Worm (Caenorhabditis elegans) whole organism, young adult: ENCODE measurements around the gene F23B2.10.

Source experiments
- Y53F4B.3 ChIP-seq: fragments of 200-800 bp; sonication (Bioruptor generic); IDR thresholded peaks from 2 replicates; pipeline ENCODE4 v1.3.6; 2022; ENCODE audit warnings: missing genetic modification reagents, missing genetic modification characterization, missing compliant biosample characterization
- Y79H2A.3 ChIP-seq: fragments of 200-800 bp; sonication (Bioruptor generic); conservative IDR thresholded peaks from 2 replicates; pipeline ENCODE4 v1.3.6; 2022; ENCODE audit warnings: missing genetic modification reagents, missing genetic modification characterization, missing compliant biosample characterization
- Y95B8A.8 ChIP-seq: fragments of 200-800 bp; sonication (Bioruptor generic); IDR thresholded peaks from 2 replicates; pipeline ENCODE4 v1.3.6; 2022; ENCODE audit warnings: missing genetic modification reagents, missing genetic modification characterization, missing compliant biosample characterization
- aptf-2 ChIP-seq: fragments of 200-800 bp; sonication (Bioruptor generic); conservative IDR thresholded peaks from 2 replicates; pipeline ENCODE4 v1.3.6; 2022; ENCODE audit warnings: missing genetic modification reagents, missing genetic modification characterization, missing compliant biosample characterization
- ceh-40 ChIP-seq: fragments of 200-800 bp; sonication (Bioruptor generic); IDR thresholded peaks from 2 replicates; pipeline ENCODE4 v1.3.6; 2022; ENCODE audit warnings: missing genetic modification characterization, missing compliant biosample characterization
- chd-7 ChIP-seq: sonication (generic microtip); optimal IDR thresholded peaks from 2 replicates; lab custom pipeline; 2016; ENCODE audit warnings: mild to moderate bottlenecking, missing genetic modification characterization, moderate library complexity, missing compliant biosample characterization
- die-1 ChIP-seq: sonication (generic microtip); optimal IDR thresholded peaks from 2 replicates; lab custom pipeline; 2016; ENCODE audit warnings: missing genotype, mild to moderate bottlenecking, missing genetic modification characterization, missing compliant biosample characterization
- efl-1 ChIP-seq: fragments of 150-350 bp; optimal IDR thresholded peaks from 2 replicates; lab custom pipeline; 2014; ENCODE audit warnings: missing biosample characterization, missing genetic modification reagents, missing genetic modification characterization
- egl-18 ChIP-seq: fragments of 200-800 bp; sonication (Bioruptor generic); IDR thresholded peaks from 2 replicates; pipeline ENCODE4 v1.3.6; 2022; ENCODE audit warnings: missing genetic modification reagents, missing genetic modification characterization, missing compliant biosample characterization
- egrh-3 ChIP-seq: fragments of 200-800 bp; sonication (Bioruptor generic); IDR thresholded peaks from 2 replicates; pipeline ENCODE4 v1.3.6; 2022; ENCODE audit warnings: missing genetic modification reagents, missing genetic modification characterization, missing compliant biosample characterization
- ets-4 ChIP-seq: fragments of 200-800 bp; sonication (Bioruptor generic); optimal IDR thresholded peaks from 2 replicates; lab custom pipeline; 2018; ENCODE audit warnings: mild to moderate bottlenecking, missing genetic modification characterization, missing compliant biosample characterization
- hlh-12 ChIP-seq: sonication (generic microtip); optimal IDR thresholded peaks from 2 replicates; lab custom pipeline; 2016; ENCODE audit warnings: missing genetic modification characterization, missing compliant biosample characterization
- let-607 ChIP-seq, 2 experiments: fragments of 200-800 bp in 1 of 2; sonication (Bioruptor generic) in 1 of 2; sonication (generic microtip) in 1 of 2; optimal IDR thresholded peaks; 2 replicates each; lab custom pipeline; 2016 to 2018; ENCODE audit warnings: mild to moderate bottlenecking in 2 of 2, missing compliant biosample characterization in 2 of 2, missing genetic modification characterization in 2 of 2, moderate library complexity in 2 of 2, missing genotype in 1 of 2
- madf-6 ChIP-seq: fragments of 200-800 bp; sonication (Bioruptor generic); IDR thresholded peaks from 2 replicates; pipeline ENCODE4 v1.3.6; 2022; ENCODE audit warnings: missing genetic modification reagents, missing genetic modification characterization, missing compliant biosample characterization
- mes-4 ChIP-seq: sonication (generic microtip); optimal IDR thresholded peaks from 2 replicates; lab custom pipeline; 2016; ENCODE audit warnings: missing genotype, missing genetic modification characterization, missing compliant biosample characterization
- mxl-1 ChIP-seq: sonication (generic microtip); optimal IDR thresholded peaks from 2 replicates; lab custom pipeline; 2016; ENCODE audit warnings: missing genetic modification characterization, missing compliant biosample characterization
- nhr-120 ChIP-seq: fragments of 200-800 bp; sonication (Bioruptor generic); IDR thresholded peaks from 2 replicates; pipeline ENCODE4 v1.3.6; 2022; ENCODE audit warnings: missing genetic modification characterization, missing compliant biosample characterization
- nhr-27 ChIP-seq: fragments of 200-800 bp; sonication (Bioruptor generic); optimal IDR thresholded peaks from 2 replicates; lab custom pipeline; 2018; ENCODE audit warnings: mild to moderate bottlenecking, missing genetic modification characterization, moderate library complexity, missing compliant biosample characterization
- nhr-80 ChIP-seq: sonication (generic microtip); optimal IDR thresholded peaks from 2 replicates; lab custom pipeline; 2016; ENCODE audit warnings: missing genetic modification characterization, missing compliant biosample characterization
- nhr-90 ChIP-seq: sonication (generic microtip); optimal IDR thresholded peaks from 2 replicates; lab custom pipeline; 2016; ENCODE audit warnings: missing genotype, mild to moderate bottlenecking, missing genetic modification characterization, missing compliant biosample characterization
- snpc-1.3 ChIP-seq: sonication (generic microtip); optimal IDR thresholded peaks from 2 replicates; lab custom pipeline; 2017; ENCODE audit warnings: missing genetic modification characterization, mild to moderate bottlenecking, missing compliant biosample characterization, antibody characterized with exemption, moderate library complexity, missing genotype, missing genetic modification reagents; ENCODE audit not compliant: insufficient read depth
- snpc-4 ChIP-seq, 5 experiments: fragments of 150-350 bp in 1 of 5; sonication (generic microtip) in 4 of 5; optimal IDR thresholded peaks; 2 replicates each; lab custom pipeline; 2014 to 2018; ENCODE audit warnings: missing genetic modification characterization in 5 of 5, missing biosample characterization in 3 of 5, antibody characterized with exemption in 2 of 5, mild to moderate bottlenecking in 2 of 5, missing compliant biosample characterization in 2 of 5, missing genotype in 2 of 5, moderate library complexity in 2 of 5, missing genetic modification reagents in 1 of 5
- tlf-1 ChIP-seq: fragments of 200-800 bp; sonication (Bioruptor generic); optimal IDR thresholded peaks from 2 replicates; lab custom pipeline; 2018; ENCODE audit warnings: mild to moderate bottlenecking, missing genetic modification characterization, missing compliant biosample characterization

Gene F23B2.10

DNA sequence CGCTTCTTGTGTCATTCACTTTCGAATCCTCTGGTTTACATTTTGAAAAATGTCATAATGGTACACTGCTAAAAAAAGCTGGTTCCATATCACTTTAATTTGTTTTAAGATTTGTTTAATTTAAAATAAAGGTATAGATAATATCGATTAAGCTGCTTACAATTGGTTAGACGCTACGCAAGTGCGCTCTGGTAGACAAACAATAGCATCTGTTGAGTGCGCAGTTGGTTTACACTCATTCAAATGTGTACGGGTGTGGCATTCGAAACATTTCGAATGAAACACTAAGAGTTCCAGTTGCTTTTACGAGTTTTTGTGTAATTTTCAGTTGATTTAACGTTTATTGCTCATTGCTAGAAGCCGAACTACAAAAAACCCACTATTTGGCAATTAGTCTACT, 46.7 kb downstream of the F23B2.10 start (continued):
- no peak for TF ChIP-seq snpc-4 (GFP tag; optimal IDR thresholded peaks at IDR 0.05; lab: Kevin White, UChicago)
- TF ChIP-seq snpc-4 (tag; optimal IDR thresholded peaks at IDR 0.05; lab: Kevin White, UChicago) = peak in 1 of 4 experiments; percentile 18
- TF ChIP-seq mxl-1 = no peak
- no peak for TF ChIP-seq egl-18 (GFP tag; lab: Robert Waterston, UW)
- no peak for TF ChIP-seq Y79H2A.3 (GFP tag; lab: Robert Waterston, UW)
- no peak for TF ChIP-seq mes-4 (tag; lab: Kevin White, UChicago)
- TF ChIP-seq ets-4 (GFP tag; lab: Kevin White, UChicago) = no peak
- peak; percentile 15 for TF ChIP-seq nhr-80 (tag; lab: Kevin White, UChicago)
- no peak for TF ChIP-seq efl-1 (GFP tag; lab: Kevin White, UChicago)
- no peak for TF ChIP-seq egrh-3 (GFP tag; lab: Robert Waterston, UW)

- no peak for TF ChIP-seq ceh-40 (GFP tag; lab: Robert Waterston, UW)
- TF ChIP-seq chd-7 = no peak
- TF ChIP-seq nhr-90 (tag; lab: Kevin White, UChicago) = no peak
- no peak for TF ChIP-seq nhr-120 (GFP tag; lab: Robert Waterston, UW)
- TF ChIP-seq tlf-1 = no peak
- TF ChIP-seq snpc-1.3 = no peak
- no peak for TF ChIP-seq egrh-3 (GFP tag; lab: Robert Waterston, UW)
- no peak for TF ChIP-seq hlh-12
- TF ChIP-seq madf-6 = no peak
- no peak for TF ChIP-seq die-1 (tag; lab: Kevin White, UChicago)
- no peak for TF ChIP-seq nhr-27 (tag; lab: Kevin White, UChicago)
- TF ChIP-seq let-607 (tag; optimal IDR thresholded peaks at IDR 0.05; lab: Kevin White, UChicago) = no peak
- TF ChIP-seq Y53F4B.3 (GFP tag; lab: Robert Waterston, UW) = no peak
- TF ChIP-seq Y95B8A.8 (GFP tag; lab: Robert Waterston, UW) = no peak
- TF ChIP-seq efl-1 (GFP tag; lab: Kevin White, UChicago) = no peak
- no peak for TF ChIP-seq aptf-2 (GFP tag; lab: Robert Waterston, UW)
Observed at ce11 chrIV:9104071-9105016, 49.8 kb downstream of the F23B2.10 start, which contains the start of the genes C01F6.14 and fem-3. Gene C01F6.14, minus strand, starts transcription at chrIV:9104121. Gene fem-3, plus strand, starts transcription at chrIV:9104966.
